Fruit fly (Drosophila melanogaster) whole organism, pupa: ENCODE results near the gene Lamtor3.

Experiments
- CG10348 ChIP-seq: fragments of 200-800 bp; sonication (Bioruptor generic); IDR thresholded peaks from 2 replicates; pipeline ENCODE4 v1.3.6; 2022; ENCODE audit warnings: missing biosample characterization, missing genetic modification characterization
- CG12605 ChIP-seq: fragments of 200-800 bp; sonication (Bioruptor generic); IDR thresholded peaks from 2 replicates; pipeline ENCODE4 v1.3.6; 2022; ENCODE audit warnings: missing biosample characterization, missing genetic modification characterization
- CG14655 ChIP-seq: fragments of 200-800 bp; sonication (Bioruptor generic); optimal IDR thresholded peaks from 3 replicates; lab custom pipeline; 2017; ENCODE audit warnings: mild to moderate bottlenecking, missing biosample characterization, missing genetic modification reagents, missing genetic modification characterization
- CG17806 ChIP-seq: fragments of 200-800 bp; sonication (Bioruptor generic); optimal IDR thresholded peaks from 2 replicates; lab custom pipeline; 2018; ENCODE audit warnings: missing biosample characterization, mild to moderate bottlenecking, missing genetic modification characterization, moderate library complexity
- CG34367 ChIP-seq: fragments of 200-800 bp; sonication (Bioruptor generic); optimal IDR thresholded peaks from 2 replicates; lab custom pipeline; 2018; ENCODE audit warnings: missing biosample characterization, mild to moderate bottlenecking, missing genetic modification characterization
- CG4496 ChIP-seq: fragments of 200-800 bp; sonication (Bioruptor generic); IDR thresholded peaks from 3 replicates; pipeline ENCODE4 v1.3.6; 2022; ENCODE audit warnings: missing biosample characterization, missing genetic modification characterization
- CG8301 ChIP-seq: fragments of 200-800 bp; sonication (Bioruptor generic); optimal IDR thresholded peaks from 2 replicates; lab custom pipeline; 2018; ENCODE audit warnings: missing biosample characterization, mild to moderate bottlenecking, missing genetic modification characterization
- D1 ChIP-seq: fragments of 200-800 bp; sonication (Bioruptor generic); optimal IDR thresholded peaks from 2 replicates; lab custom pipeline; 2018; ENCODE audit warnings: missing biosample characterization, mild to moderate bottlenecking, missing genetic modification characterization, moderate library complexity
- EcR ChIP-seq: fragments of 200-800 bp; sonication (Bioruptor generic); optimal IDR thresholded peaks from 3 replicates; lab custom pipeline; 2019; ENCODE audit warnings: missing biosample characterization, missing genetic modification characterization, mild to moderate bottlenecking, moderate library complexity, missing genetic modification reagents
- Pif1A ChIP-seq: fragments of 200-800 bp; sonication (Bioruptor generic); optimal IDR thresholded peaks from 3 replicates; lab custom pipeline; 2016; ENCODE audit warnings: missing biosample characterization, missing genetic modification characterization
- Snoo ChIP-seq: fragments of 200-800 bp; sonication (Bioruptor generic); optimal IDR thresholded peaks from 3 replicates; lab custom pipeline; 2017; ENCODE audit warnings: missing biosample characterization, mild to moderate bottlenecking, missing genetic modification characterization, inconsistent platforms

- no peak for TF ChIP-seq CG17806
- no peak for TF ChIP-seq Snoo
- TF ChIP-seq D1, result no peak
- no peak for TF ChIP-seq EcR (GFP tag; lab: Kevin White, UChicago)
- TF ChIP-seq CG12605 (GFP tag; lab: Robert Waterston, UW), result no peak
- no peak for TF ChIP-seq CG8301 (tag; lab: Kevin White, UChicago)
- no peak for TF ChIP-seq Pif1A (GFP tag; lab: Kevin White, UChicago)
- no peak for TF ChIP-seq CG14655 (GFP tag; lab: Kevin White, UChicago)
- TF ChIP-seq CG10348 (GFP tag; lab: Robert Waterston, UW), result no peak
- peak; percentile 46; the same call in 1 of the 3 replicates for TF ChIP-seq CG4496 (GFP tag; lab: Robert Waterston, UW)
- TF ChIP-seq CG34367 (tag; lab: Kevin White, UChicago), result no peak
Measured at dm6 chr2L:17433030-17433912, 47.8 kb upstream of the Lamtor3 start, which contains the start of the genes Dif and CG5043.
